Worm (Caenorhabditis elegans): ENCODE measurements around the gene K11D12.11.
A peak's percentile ranks its signal among the peaks of the same experiment; 100 is the strongest.

K11D12.11 gene

ce11 chrV:5023355-5023754 lies 16.0 kb downstream of the K11D12.11 start:
- no peak for TF ChIP-seq sptf-2 (GFP tag; optimal IDR thresholded peaks at IDR 0.05)
- no peak for TF ChIP-seq cebp-1 (GFP tag; IDR thresholded peaks at IDR 0.05)
- TF ChIP-seq cebp-1 (tag; optimal IDR thresholded peaks at IDR 0.05) = peak; percentile 14

DNA sequence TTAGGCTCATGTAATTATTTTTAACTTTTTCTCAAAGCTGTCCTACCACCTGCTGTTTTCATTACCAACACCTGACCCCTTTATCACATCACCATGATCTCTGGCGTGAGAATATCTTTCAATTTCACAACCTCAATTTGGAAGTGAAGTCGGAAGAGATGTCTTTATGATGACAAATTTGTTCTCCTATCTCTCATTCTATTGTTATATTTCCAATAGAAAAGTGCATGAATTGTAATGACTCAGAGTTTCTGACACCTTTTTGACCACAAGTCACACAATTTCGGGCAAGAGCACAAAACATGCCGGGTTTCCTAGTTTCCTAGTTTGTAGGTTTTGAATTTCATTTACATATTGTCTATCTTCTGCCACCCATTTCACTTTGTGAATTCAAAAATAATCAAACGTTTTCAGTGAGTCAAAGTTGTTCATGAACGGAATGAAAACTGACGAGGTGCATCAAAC lies 20.6 kb downstream of the K11D12.11 start, which contains the start of gene srr-4:
TSS of gene srr-4 (plus strand) at position 415 of the 465 bp plus-strand sequence.
- TF ChIP-seq nhr-120 (GFP tag; IDR thresholded peaks at IDR 0.05) = no peak
- TF ChIP-seq let-526 (GFP tag; IDR thresholded peaks at IDR 0.05) = no peak
- no peak for TF ChIP-seq ccch-3 (GFP tag; optimal IDR thresholded peaks at IDR 0.05)
- TF ChIP-seq akir-1 (GFP tag; optimal IDR thresholded peaks at IDR 0.05) = no peak
- TF ChIP-seq snpc-3.4 (tag; optimal IDR thresholded peaks at IDR 0.05) = no peak
- TF ChIP-seq lin-35 (GFP tag; optimal IDR thresholded peaks at IDR 0.05) = no peak
- no peak for TF ChIP-seq ztf-6 (GFP tag; IDR thresholded peaks at IDR 0.05)
- no peak for TF ChIP-seq aptf-2 (GFP tag; conservative IDR thresholded peaks at IDR 0.05)
- no peak for TF ChIP-seq F49E8.2 (tag; optimal IDR thresholded peaks at IDR 0.05; ENCODE audit: insufficient read depth)
- no peak for TF ChIP-seq ztf-3 (GFP tag; optimal IDR thresholded peaks at IDR 0.05)
- TF ChIP-seq K12H6.12 (tag; optimal IDR thresholded peaks at IDR 0.05) = no peak
- no peak for TF ChIP-seq gei-17 (GFP tag; optimal IDR thresholded peaks at IDR 0.05)

- peak; percentile 43 for TF ChIP-seq nhr-80 (tag; optimal IDR thresholded peaks at IDR 0.05)
- TF ChIP-seq hmg-20 (GFP tag; IDR thresholded peaks at IDR 0.05) = no peak
Measured at ce11 chrV:5018067-5018466, 21.3 kb downstream of the K11D12.11 start.

DNA sequence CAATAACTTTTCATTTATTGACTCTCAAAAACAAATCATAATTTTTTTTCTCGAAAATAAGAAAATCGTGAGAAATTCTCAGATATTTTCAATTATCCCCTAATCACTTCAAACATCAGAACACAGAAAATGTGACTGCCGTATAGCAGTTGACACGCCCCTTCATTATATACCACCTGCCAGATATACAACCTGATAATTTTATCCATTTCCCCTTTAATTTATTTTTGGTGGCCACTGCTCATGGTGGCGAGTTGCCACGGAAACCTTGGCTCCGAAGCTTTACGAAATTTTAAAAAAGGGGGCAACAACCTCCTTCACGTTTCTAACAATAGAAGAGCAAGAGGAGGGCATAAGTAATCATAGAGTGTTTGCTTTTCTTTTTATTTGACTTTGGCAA lies 22.7 kb downstream of the K11D12.11 start:
- TF ChIP-seq Y95B8A.8 (GFP tag; IDR thresholded peaks at IDR 0.05) (no peak), gei-17 (GFP tag; optimal IDR thresholded peaks at IDR 0.05) (no peak), sdz-38 (tag; optimal IDR thresholded peaks at IDR 0.05) (no peak), nhr-90 (tag; optimal IDR thresholded peaks at IDR 0.05) (no peak), aptf-2 (GFP tag; conservative IDR thresholded peaks at IDR 0.05) (no peak), ceh-91 (GFP tag; IDR thresholded peaks at IDR 0.05) (no peak), ztf-18 (tag; optimal IDR thresholded peaks at IDR 0.05) (no peak), snpc-4 (GFP tag; optimal IDR thresholded peaks at IDR 0.05) (no peak), snpc-4 (tag; optimal IDR thresholded peaks at IDR 0.05) (no peak), B0019.2 (GFP tag; conservative IDR thresholded peaks at IDR 0.05) (no peak), tbp1 (GFP tag; optimal IDR thresholded peaks at IDR 0.05) (no peak), let-526 (GFP tag; IDR thresholded peaks at IDR 0.05) (no peak), ZK185.1 (tag; optimal IDR thresholded peaks at IDR 0.05; ENCODE audit: poor library complexity, severe bottlenecking) (no peak), somi-1 (GFP tag; optimal IDR thresholded peaks at IDR 0.05) (no peak), lin-26 (GFP tag; IDR thresholded peaks at IDR 0.05) (no peak), tlf-1 (GFP tag; optimal IDR thresholded peaks at IDR 0.05) (no peak), nhr-120 (GFP tag; IDR thresholded peaks at IDR 0.05) (no peak), hrde-1 (tag; optimal IDR thresholded peaks at IDR 0.05; ENCODE audit: borderline replicate concordance) (no peak), Y67H2A.10 (GFP tag; conservative IDR thresholded peaks at IDR 0.05) (no peak), chd-7 (tag; optimal IDR thresholded peaks at IDR 0.05) (no peak)

Data from whole organism, young adult.